Worm (Caenorhabditis elegans) whole organism, early embryonic: ENCODE results near the gene daf-19.
A peak's percentile ranks its signal among the peaks of the same experiment; 100 is the strongest.

Experiments used
- B0310.2 ChIP-seq: sonication (generic microtip); optimal IDR thresholded peaks from 2 replicates; lab custom pipeline; 2016; ENCODE audit warnings: mild to moderate bottlenecking, missing genetic modification characterization, missing compliant biosample characterization
- F13C5.2 ChIP-seq: sonication (generic microtip); optimal IDR thresholded peaks from 2 replicates; lab custom pipeline; 2017; ENCODE audit warnings: mild to moderate bottlenecking, missing genetic modification characterization, inconsistent platforms, missing compliant biosample characterization
- aly-1 ChIP-seq: sonication (generic microtip); optimal IDR thresholded peaks from 2 replicates; lab custom pipeline; 2016; ENCODE audit warnings: missing genetic modification characterization, missing compliant biosample characterization
- ama-1 ChIP-seq: fragments of 150-350 bp; optimal IDR thresholded peaks from 2 replicates; lab custom pipeline; 2014
- ceh-13 ChIP-seq: fragments of 200-800 bp; sonication (Bioruptor generic); optimal IDR thresholded peaks from 2 replicates; lab custom pipeline; 2018; ENCODE audit warnings: mild to moderate bottlenecking, missing genetic modification characterization, missing compliant biosample characterization
- ceh-36 ChIP-seq: sonication (generic microtip); optimal IDR thresholded peaks from 2 replicates; lab custom pipeline; 2016; ENCODE audit warnings: missing genetic modification characterization, inconsistent platforms, missing compliant biosample characterization
- ets-7 ChIP-seq: sonication (generic microtip); optimal IDR thresholded peaks from 2 replicates; lab custom pipeline; 2016; ENCODE audit warnings: missing genotype, missing genetic modification characterization, missing compliant biosample characterization
- flt-1 ChIP-seq: fragments of 200-800 bp; sonication (Bioruptor generic); IDR thresholded peaks from 2 replicates; pipeline ENCODE4 v1.3.6; 2022; ENCODE audit warnings: missing genetic modification characterization, missing compliant biosample characterization
- hmbx-1 ChIP-seq: sonication (generic microtip); optimal IDR thresholded peaks from 2 replicates; lab custom pipeline; 2016; ENCODE audit warnings: mild to moderate bottlenecking, missing genetic modification characterization, missing compliant biosample characterization
- hmg-4 ChIP-seq: fragments of 200-800 bp; sonication (Bioruptor generic); optimal IDR thresholded peaks from 2 replicates; lab custom pipeline; 2018; ENCODE audit warnings: mild to moderate bottlenecking, missing genetic modification characterization, missing compliant biosample characterization
- hnd-1 ChIP-seq: sonication (generic microtip); optimal IDR thresholded peaks from 2 replicates; lab custom pipeline; 2016; ENCODE audit warnings: missing genetic modification characterization, missing compliant biosample characterization
- pes-1 ChIP-seq: fragments of 200-800 bp; sonication (Bioruptor generic); IDR thresholded peaks from 2 replicates; pipeline ENCODE4 v1.3.6; 2022; ENCODE audit warnings: missing genetic modification reagents, missing genetic modification characterization, missing compliant biosample characterization
- scrt-1 ChIP-seq: fragments of 200-800 bp; sonication (Bioruptor generic); IDR thresholded peaks from 2 replicates; pipeline ENCODE4 v1.3.6; 2022; ENCODE audit warnings: missing genetic modification characterization, missing compliant biosample characterization
- sea-1 ChIP-seq: fragments of 200-800 bp; sonication (Bioruptor generic); conservative IDR thresholded peaks from 2 replicates; pipeline ENCODE4 v1.3.6; 2022; ENCODE audit warnings: missing genetic modification characterization, missing compliant biosample characterization
- tbx-11 ChIP-seq: fragments of 200-800 bp; sonication (Bioruptor generic); IDR thresholded peaks from 2 replicates; pipeline ENCODE4 v1.3.6; 2022; ENCODE audit warnings: missing genetic modification characterization, missing compliant biosample characterization
- tbx-37 ChIP-seq: fragments of 200-800 bp; sonication (Bioruptor generic); conservative IDR thresholded peaks from 2 replicates; pipeline ENCODE4 v1.3.6; 2022; ENCODE audit warnings: missing genetic modification reagents, missing genetic modification characterization, missing compliant biosample characterization
- tra-4 ChIP-seq: sonication (generic microtip); optimal IDR thresholded peaks from 2 replicates; lab custom pipeline; 2017; ENCODE audit warnings: missing genetic modification characterization, missing compliant biosample characterization

daf-19 gene

DNA sequence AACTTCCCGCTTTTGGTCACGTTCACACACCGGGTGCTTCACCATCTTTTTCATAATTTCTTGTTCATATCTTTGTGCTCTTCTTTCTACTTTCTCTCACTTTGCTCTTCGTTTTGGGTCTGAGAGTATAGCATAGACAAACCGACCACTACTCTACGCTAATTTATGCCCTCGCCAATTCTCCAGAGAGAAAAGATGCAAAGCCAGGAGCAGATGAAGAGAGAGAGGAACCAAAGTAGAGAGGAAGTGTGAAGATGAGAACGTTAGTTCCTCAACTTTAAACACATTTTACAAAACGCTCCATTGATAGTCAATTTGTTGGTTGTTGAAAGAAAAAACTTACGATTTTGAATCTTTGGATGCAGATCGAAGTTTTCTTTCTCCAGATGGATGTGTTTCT is 1.4 kb downstream of the daf-19 start:
- TF ChIP-seq B0310.2 (tag; lab: Kevin White, UChicago) (no peak), aly-1 (tag; lab: Kevin White, UChicago) (no peak), tra-4 (tag; lab: Kevin White, UChicago) (no peak), hmbx-1 (tag; lab: Kevin White, UChicago) (no peak), ama-1 (lab: Kevin White, UChicago) (no peak), pes-1 (no peak), tbx-37 (GFP tag; lab: Robert Waterston, UW) (no peak), tbx-11 (no peak), ceh-13 (no peak), scrt-1 (GFP tag; lab: Robert Waterston, UW) (no peak), F13C5.2 (tag; lab: Kevin White, UChicago) (no peak), ceh-36 (tag; lab: Kevin White, UChicago) (no peak), hmg-4 (no peak), flt-1 (GFP tag; lab: Robert Waterston, UW) (no peak), sea-1 (GFP tag; lab: Robert Waterston, UW) (no peak), ets-7 (tag; lab: Kevin White, UChicago) (no peak), hnd-1 (tag; lab: Kevin White, UChicago) (no peak)

DNA sequence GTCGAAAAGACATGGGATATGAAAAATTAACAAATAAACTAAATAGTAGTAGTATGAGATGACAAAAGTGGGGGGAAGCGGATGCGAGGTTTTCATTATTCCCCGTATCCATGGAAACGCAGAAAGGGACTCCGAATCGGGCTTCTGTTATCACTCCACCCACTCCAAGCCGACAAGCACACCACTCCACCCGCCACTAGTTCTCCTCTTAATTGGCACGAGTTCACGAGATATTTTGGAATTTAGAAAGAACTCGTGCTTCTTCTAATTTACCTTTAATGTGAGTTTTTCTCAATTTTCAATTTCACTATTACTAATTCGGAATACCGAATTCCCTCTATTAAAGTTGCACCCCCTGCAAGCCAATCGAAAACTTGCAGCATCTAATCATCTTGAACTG is 2.8 kb downstream of the daf-19 start:
- TF ChIP-seq hmg-4 (no peak), scrt-1 (GFP tag; lab: Robert Waterston, UW) (no peak)

DNA sequence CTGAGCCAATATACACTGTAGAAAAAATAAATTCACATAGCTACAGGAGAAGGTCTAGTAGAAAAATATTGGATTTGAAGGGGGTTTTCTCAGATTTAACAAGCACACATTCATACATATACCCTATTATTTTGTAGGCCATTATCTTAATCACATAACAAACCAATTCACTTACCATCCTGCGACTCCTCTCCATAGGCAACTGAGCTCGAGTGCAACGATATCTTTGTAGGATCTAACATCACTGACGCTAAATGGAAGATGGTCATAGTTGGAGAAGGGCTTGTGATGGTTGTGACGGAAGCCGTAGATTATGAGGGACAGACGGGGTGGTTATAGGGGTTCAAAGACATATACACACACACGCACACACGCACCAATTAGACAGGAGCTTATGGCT is 5.0 kb downstream of the daf-19 start:
- TF ChIP-seq ceh-13 (no peak), aly-1 (tag; lab: Kevin White, UChicago) (no peak), hnd-1 (tag; lab: Kevin White, UChicago) (no peak), scrt-1 (GFP tag; lab: Robert Waterston, UW) (no peak), ceh-36 (tag; lab: Kevin White, UChicago) (no peak), flt-1 (GFP tag; lab: Robert Waterston, UW) (no peak), sea-1 (GFP tag; lab: Robert Waterston, UW) (no peak), tbx-37 (GFP tag; lab: Robert Waterston, UW) (no peak), ets-7 (tag; lab: Kevin White, UChicago) (no peak), tbx-11 (no peak)

DNA sequence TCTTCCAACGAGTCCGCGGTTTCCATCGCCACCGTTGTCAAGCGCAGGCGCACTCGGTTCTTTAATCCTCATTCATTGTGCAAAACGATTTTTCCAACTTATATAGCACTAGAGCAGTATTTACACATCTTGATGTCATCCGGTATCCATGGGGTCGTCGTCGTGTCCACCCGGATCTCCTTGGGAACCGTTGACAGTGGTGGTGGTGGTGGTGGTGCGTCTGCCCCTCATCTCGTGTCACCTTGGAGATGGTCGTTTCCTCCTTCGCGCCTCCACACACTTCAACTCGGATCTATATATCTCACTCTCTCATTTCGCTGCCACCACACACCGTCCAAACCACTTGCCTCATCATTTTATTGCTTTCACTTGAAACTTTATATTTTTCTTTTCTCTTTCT is 6.4 kb downstream of the daf-19 start:
- TF ChIP-seq sea-1 (GFP tag; lab: Robert Waterston, UW) (no peak), ceh-13 (no peak), flt-1 (GFP tag; lab: Robert Waterston, UW) (no peak), ceh-36 (tag; lab: Kevin White, UChicago) (no peak), tbx-11 (peak; percentile 50; the same call in 1 of the 2 replicates), tra-4 (tag; lab: Kevin White, UChicago) (no peak), ama-1 (lab: Kevin White, UChicago) (no peak)

DNA sequence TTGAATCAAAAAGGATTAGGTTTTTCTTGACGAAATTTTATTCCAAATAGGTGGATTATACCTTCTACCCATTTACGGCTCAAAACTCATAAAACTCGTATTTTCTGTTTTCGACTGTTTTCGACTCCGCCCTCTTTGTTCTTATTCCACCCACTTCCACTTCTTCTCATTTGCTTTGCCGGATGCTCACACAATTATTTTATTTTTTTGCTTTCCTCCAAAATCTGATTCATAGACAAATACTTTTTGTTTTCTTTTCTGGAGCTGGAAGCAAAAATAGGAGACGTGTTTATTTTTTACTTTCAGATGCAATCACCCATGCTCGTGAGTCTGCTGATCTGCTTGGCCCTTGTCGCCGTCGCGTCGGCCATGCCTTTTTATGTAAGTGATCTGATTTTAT is 14.0 kb downstream of the daf-19 start, which contains the start of gene nlp-63:
TSS of gene nlp-63 (plus strand) at position 301 of the 400 bp plus-strand sequence.
- TF ChIP-seq tbx-37 (GFP tag; lab: Robert Waterston, UW): no peak
- TF ChIP-seq ama-1 (lab: Kevin White, UChicago): no peak
- no peak for TF ChIP-seq aly-1 (tag; lab: Kevin White, UChicago)
- TF ChIP-seq tra-4 (tag; lab: Kevin White, UChicago): no peak
- no peak for TF ChIP-seq ceh-13
- no peak for TF ChIP-seq hnd-1 (tag; lab: Kevin White, UChicago)

DNA sequence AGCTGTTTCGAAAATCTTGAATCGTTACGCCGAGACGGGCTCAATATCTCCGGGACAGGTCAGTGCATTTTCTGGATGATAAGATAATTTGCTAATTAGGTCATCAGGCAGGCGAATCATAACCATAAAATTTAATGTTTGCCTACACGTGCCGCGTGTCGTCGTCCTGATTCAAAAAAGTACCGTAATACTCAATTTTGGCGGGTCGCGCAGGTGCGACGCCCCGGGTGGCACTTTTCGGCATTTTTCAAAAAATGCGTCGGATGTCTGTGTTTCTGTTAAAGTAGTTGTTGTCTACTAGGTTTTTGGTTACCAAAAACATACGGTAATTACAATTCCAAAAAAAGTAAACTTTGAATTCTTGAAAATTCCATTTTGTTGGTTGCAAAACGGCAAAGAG is 21.6 kb downstream of the daf-19 start:
- TF ChIP-seq pes-1 (no peak), aly-1 (tag; lab: Kevin White, UChicago) (no peak), flt-1 (GFP tag; lab: Robert Waterston, UW) (no peak), hnd-1 (tag; lab: Kevin White, UChicago) (no peak), hmg-4 (no peak), ama-1 (lab: Kevin White, UChicago) (no peak), B0310.2 (tag; lab: Kevin White, UChicago) (no peak), sea-1 (GFP tag; lab: Robert Waterston, UW) (no peak), tra-4 (tag; lab: Kevin White, UChicago) (no peak), tbx-11 (no peak), ceh-36 (tag; lab: Kevin White, UChicago) (no peak), hmbx-1 (tag; lab: Kevin White, UChicago) (no peak), ceh-13 (no peak), tbx-37 (GFP tag; lab: Robert Waterston, UW) (no peak), scrt-1 (GFP tag; lab: Robert Waterston, UW) (no peak), F13C5.2 (tag; lab: Kevin White, UChicago) (no peak), ets-7 (tag; lab: Kevin White, UChicago) (no peak)

DNA sequence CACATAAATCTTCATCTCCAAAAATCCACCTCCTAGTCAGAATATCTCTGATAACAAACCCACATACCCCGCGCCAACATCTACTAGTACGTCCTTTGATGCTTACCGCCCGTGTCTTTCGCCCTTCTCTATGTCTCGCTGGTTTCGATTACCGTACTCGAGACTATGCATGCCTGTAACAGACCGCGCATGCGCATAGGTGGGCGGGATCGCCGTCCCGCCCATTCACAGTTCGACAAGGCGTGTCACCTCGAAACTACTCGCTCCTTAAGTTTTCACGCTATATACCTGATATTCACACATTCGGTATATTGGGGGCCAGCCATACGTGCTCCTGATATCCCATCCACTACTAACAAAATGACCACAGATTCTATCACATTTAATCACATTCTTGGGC is 22.7 kb downstream of the daf-19 start, which contains the start of gene pax-3:
TSS of gene pax-3 (plus strand) at position 83 of the 400 bp plus-strand sequence.
- no peak for TF ChIP-seq ceh-13
- no peak for TF ChIP-seq ets-7 (tag; lab: Kevin White, UChicago)
- TF ChIP-seq F13C5.2 (tag; lab: Kevin White, UChicago): no peak
- no peak for TF ChIP-seq aly-1 (tag; lab: Kevin White, UChicago)
- no peak for TF ChIP-seq hmbx-1 (tag; lab: Kevin White, UChicago)
- no peak for TF ChIP-seq B0310.2 (tag; lab: Kevin White, UChicago)
- TF ChIP-seq scrt-1 (GFP tag; lab: Robert Waterston, UW): no peak
- no peak for TF ChIP-seq ceh-36 (tag; lab: Kevin White, UChicago)
- no peak for TF ChIP-seq tbx-11
- no peak for TF ChIP-seq hnd-1 (tag; lab: Kevin White, UChicago)
- TF ChIP-seq flt-1 (GFP tag; lab: Robert Waterston, UW): no peak
- TF ChIP-seq pes-1: no peak
- no peak for TF ChIP-seq tbx-37 (GFP tag; lab: Robert Waterston, UW)
- no peak for TF ChIP-seq sea-1 (GFP tag; lab: Robert Waterston, UW)
- no peak for TF ChIP-seq hmg-4
- TF ChIP-seq tra-4 (tag; lab: Kevin White, UChicago): no peak
